Fruit fly (Drosophila melanogaster) whole organism, embryonic: ENCODE results near the gene MYPT-75D.
A peak's percentile ranks its signal among the peaks of the same experiment; 100 is the strongest.

Experiments used
- BtbVII ChIP-seq: fragments of 200-800 bp; sonication (Bioruptor generic); optimal IDR thresholded peaks from 3 replicates; lab custom pipeline; 2017; ENCODE audit warnings: missing biosample characterization, mild to moderate bottlenecking, missing genetic modification characterization
- CG10654 ChIP-seq: fragments of 200-800 bp; sonication (Bioruptor generic); optimal IDR thresholded peaks from 2 replicates; lab custom pipeline; 2016; ENCODE audit warnings: missing biosample characterization, missing genetic modification characterization
- CG10959 ChIP-seq: fragments of 200-800 bp; sonication (Bioruptor generic); IDR thresholded peaks from 2 replicates; pipeline ENCODE4 v1.3.6; 2022; ENCODE audit warnings: missing biosample characterization, missing genetic modification characterization
- CG12104 ChIP-seq: fragments of 200-800 bp; sonication (Bioruptor generic); optimal IDR thresholded peaks from 3 replicates; lab custom pipeline; 2016; ENCODE audit warnings: missing biosample characterization, missing genetic modification characterization
- CG17829 ChIP-seq: fragments of 200-800 bp; optimal IDR thresholded peaks from 2 replicates; lab custom pipeline; 2019; ENCODE audit warnings: missing biosample characterization, mild to moderate bottlenecking, missing genetic modification characterization, moderate library complexity
- CG1792 ChIP-seq: fragments of 200-800 bp; sonication (Bioruptor generic); optimal IDR thresholded peaks from 2 replicates; lab custom pipeline; 2016; ENCODE audit warnings: missing biosample characterization, missing genetic modification characterization
- CG2875 ChIP-seq: fragments of 200-800 bp; sonication (Bioruptor generic); optimal IDR thresholded peaks from 2 replicates; lab custom pipeline; 2017; ENCODE audit warnings: missing biosample characterization, mild to moderate bottlenecking, missing genetic modification characterization, missing genetic modification reagents
- CG32767 ChIP-seq: fragments of 200-800 bp; sonication (Bioruptor generic); IDR thresholded peaks from 2 replicates; pipeline ENCODE4 v1.3.6; 2022; ENCODE audit warnings: missing biosample characterization, missing genetic modification characterization
- CG3281 ChIP-seq: fragments of 200-800 bp; sonication (Bioruptor generic); optimal IDR thresholded peaks from 3 replicates; lab custom pipeline; 2017; ENCODE audit warnings: missing biosample characterization, mild to moderate bottlenecking, missing genetic modification characterization
- CG3847 ChIP-seq: fragments of 200-800 bp; sonication (Bioruptor generic); IDR thresholded peaks from 2 replicates; pipeline ENCODE4 v1.3.6; 2022; ENCODE audit warnings: missing biosample characterization, missing genetic modification characterization
- CG42726 ChIP-seq: fragments of 200-800 bp; sonication (Bioruptor generic); IDR thresholded peaks from 2 replicates; pipeline ENCODE4 v1.3.6; 2022; ENCODE audit warnings: missing biosample characterization, missing genetic modification characterization; ENCODE audit not compliant: partially characterized antibody
- CG43689 ChIP-seq: fragments of 200-800 bp; sonication (Bioruptor generic); IDR thresholded peaks from 2 replicates; pipeline ENCODE4 v1.3.6; 2022; ENCODE audit warnings: missing biosample characterization, missing genetic modification characterization
- CG4424 ChIP-seq: fragments of 200-800 bp; sonication (Bioruptor generic); optimal IDR thresholded peaks from 3 replicates; lab custom pipeline; 2016; ENCODE audit warnings: missing biosample characterization, missing genetic modification characterization
- CG4820 ChIP-seq: fragments of 200-800 bp; sonication (Bioruptor generic); optimal IDR thresholded peaks from 3 replicates; lab custom pipeline; 2016; ENCODE audit warnings: missing biosample characterization, missing genetic modification characterization
- CG6689 ChIP-seq: fragments of 200-800 bp; sonication (Bioruptor generic); IDR thresholded peaks from 2 replicates; pipeline ENCODE4 v1.3.6; 2022; ENCODE audit warnings: missing biosample characterization, missing genetic modification characterization
- CG7987 ChIP-seq: fragments of 200-800 bp; sonication (Bioruptor generic); optimal IDR thresholded peaks from 2 replicates; lab custom pipeline; 2018; ENCODE audit warnings: missing biosample characterization, mild to moderate bottlenecking, missing genetic modification characterization, moderate library complexity
- CG8924 ChIP-seq: fragments of 200-800 bp; optimal IDR thresholded peaks from 3 replicates; lab custom pipeline; 2019; ENCODE audit warnings: missing biosample characterization, mild to moderate bottlenecking, missing genetic modification characterization, moderate library complexity
- CG9727 ChIP-seq: fragments of 200-800 bp; sonication (Bioruptor generic); optimal IDR thresholded peaks from 3 replicates; lab custom pipeline; 2017; ENCODE audit warnings: missing biosample characterization, mild to moderate bottlenecking, missing genetic modification characterization
- CG9932 ChIP-seq: fragments of 200-800 bp; sonication (Bioruptor generic); IDR thresholded peaks from 2 replicates; pipeline ENCODE4 v1.3.6; 2022; ENCODE audit warnings: missing biosample characterization, missing genetic modification characterization
- CkIIα-i1 ChIP-seq: fragments of 200-800 bp; sonication (Bioruptor generic); IDR thresholded peaks from 2 replicates; pipeline ENCODE4 v1.3.6; 2022; ENCODE audit warnings: missing biosample characterization, missing genetic modification characterization
- CoRest ChIP-seq: fragments of 200-800 bp; sonication (Bioruptor generic); optimal IDR thresholded peaks from 3 replicates; lab custom pipeline; 2018; ENCODE audit warnings: missing biosample characterization, mild to moderate bottlenecking, missing genetic modification characterization, moderate library complexity
- Dad ChIP-seq: fragments of 200-800 bp; sonication (Bioruptor generic); optimal IDR thresholded peaks from 3 replicates; lab custom pipeline; 2016; ENCODE audit warnings: missing biosample characterization, missing genetic modification characterization
- Elba2 ChIP-seq: fragments of 200-800 bp; sonication (Bioruptor generic); optimal IDR thresholded peaks from 3 replicates; lab custom pipeline; 2016; ENCODE audit warnings: missing biosample characterization, missing genetic modification characterization
- Ets97D ChIP-seq: fragments of 200-800 bp; sonication (Bioruptor generic); optimal IDR thresholded peaks from 3 replicates; lab custom pipeline; 2016; ENCODE audit warnings: missing biosample characterization, missing genetic modification characterization
- Kr ChIP-seq: fragments of 200-800 bp; sonication (Bioruptor generic); optimal IDR thresholded peaks from 2 replicates; lab custom pipeline; 2017; ENCODE audit warnings: missing biosample characterization, mild to moderate bottlenecking, missing genetic modification characterization
- Tbp ChIP-seq: fragments of >200 bp; optimal IDR thresholded peaks from 2 replicates; lab custom pipeline; 2018; ENCODE audit warnings: missing biosample characterization, missing genetic modification characterization
- Xrp1 ChIP-seq: fragments of 200-800 bp; sonication (Bioruptor generic); IDR thresholded peaks from 2 replicates; pipeline ENCODE4 v1.3.6; 2022; ENCODE audit warnings: missing biosample characterization, missing genetic modification characterization
- ac ChIP-seq: fragments of 200-800 bp; sonication (Bioruptor generic); optimal IDR thresholded peaks from 3 replicates; lab custom pipeline; 2017; ENCODE audit warnings: missing biosample characterization, mild to moderate bottlenecking, missing genetic modification characterization
- cg ChIP-seq: fragments of 200-800 bp; sonication (Bioruptor generic); optimal IDR thresholded peaks from 3 replicates; lab custom pipeline; 2019; ENCODE audit warnings: missing biosample characterization, mild to moderate bottlenecking, missing genetic modification characterization, moderate library complexity
- ci ChIP-seq: fragments of 200-800 bp; sonication (Bioruptor generic); IDR thresholded peaks from 3 replicates; pipeline ENCODE4 v1.3.6; 2022; ENCODE audit warnings: missing biosample characterization, missing genetic modification characterization
- dm ChIP-seq: fragments of 200-800 bp; sonication (Bioruptor generic); optimal IDR thresholded peaks from 3 replicates; lab custom pipeline; 2016; ENCODE audit warnings: missing biosample characterization, missing genetic modification characterization
- fd102C ChIP-seq: fragments of 200-800 bp; sonication (Bioruptor generic); optimal IDR thresholded peaks from 2 replicates; lab custom pipeline; 2018; ENCODE audit warnings: missing biosample characterization, mild to moderate bottlenecking, missing genetic modification characterization, moderate library complexity
- fu2 ChIP-seq: fragments of 200-800 bp; sonication (Bioruptor generic); optimal IDR thresholded peaks from 2 replicates; lab custom pipeline; 2016; ENCODE audit warnings: missing biosample characterization, missing genetic modification characterization
- gt ChIP-seq: fragments of 200-800 bp; sonication (Bioruptor generic); IDR thresholded peaks from 2 replicates; pipeline ENCODE4 v1.3.6; 2022; ENCODE audit warnings: missing biosample characterization, missing genetic modification characterization
- ken ChIP-seq: fragments of 200-800 bp; sonication (Bioruptor generic); IDR thresholded peaks from 3 replicates; pipeline ENCODE4 v1.3.6; 2022; ENCODE audit warnings: missing biosample characterization, missing genetic modification characterization
- nerfin-1 ChIP-seq: fragments of 200-800 bp; sonication (Bioruptor generic); optimal IDR thresholded peaks from 3 replicates; lab custom pipeline; 2019; ENCODE audit warnings: missing biosample characterization, mild to moderate bottlenecking, missing genetic modification characterization, moderate library complexity
- pfk ChIP-seq: fragments of 200-800 bp; sonication (Bioruptor generic); optimal IDR thresholded peaks from 2 replicates; lab custom pipeline; 2018; ENCODE audit warnings: missing biosample characterization, mild to moderate bottlenecking, missing genetic modification characterization, moderate library complexity
- phol ChIP-seq: fragments of 200-800 bp; sonication (Bioruptor generic); optimal IDR thresholded peaks from 3 replicates; lab custom pipeline; 2018; ENCODE audit warnings: missing biosample characterization, mild to moderate bottlenecking, missing genetic modification characterization, moderate library complexity
- pita ChIP-seq: fragments of 200-800 bp; sonication (Bioruptor generic); optimal IDR thresholded peaks from 2 replicates; lab custom pipeline; 2017; ENCODE audit warnings: missing biosample characterization, mild to moderate bottlenecking, missing genetic modification characterization
- ro ChIP-seq: fragments of 200-800 bp; sonication (Bioruptor generic); IDR thresholded peaks from 2 replicates; pipeline ENCODE4 v1.3.6; 2022; ENCODE audit warnings: missing biosample characterization, missing genetic modification characterization
- sc ChIP-seq, 3 experiments: fragments of >200 bp in 2 of 3; fragments of 200-800 bp in 1 of 3; sonication (Bioruptor generic) in 1 of 3; optimal IDR thresholded peaks; 2 replicates in 2 of 3; 3 replicates in 1 of 3; lab custom pipeline; 2017; ENCODE audit warnings: mild to moderate bottlenecking in 1 of 3, missing biosample characterization in 1 of 3, missing genetic modification characterization in 1 of 3, missing genetic modification reagents in 1 of 3
- shn ChIP-seq: fragments of 200-800 bp; sonication (Bioruptor generic); optimal IDR thresholded peaks from 3 replicates; lab custom pipeline; 2016; ENCODE audit warnings: missing biosample characterization, missing genetic modification characterization
- so ChIP-seq: fragments of 200-800 bp; sonication (Bioruptor generic); IDR thresholded peaks from 3 replicates; pipeline ENCODE4 v1.3.6; 2022; ENCODE audit warnings: missing biosample characterization, missing genetic modification characterization
- sqz ChIP-seq: fragments of 200-800 bp; sonication (Bioruptor generic); optimal IDR thresholded peaks from 3 replicates; lab custom pipeline; 2018; ENCODE audit warnings: missing biosample characterization, mild to moderate bottlenecking, missing genetic modification characterization
- sr ChIP-seq: fragments of 200-800 bp; sonication (Bioruptor generic); IDR thresholded peaks from 3 replicates; pipeline ENCODE4 v1.3.6; 2022; ENCODE audit warnings: missing biosample characterization, missing genetic modification characterization
- ssp ChIP-seq: fragments of 200-800 bp; sonication (Bioruptor generic); IDR thresholded peaks from 2 replicates; pipeline ENCODE4 v1.3.6; 2022; ENCODE audit warnings: missing biosample characterization, missing genetic modification characterization
- tgo ChIP-seq: fragments of 200-800 bp; sonication (Bioruptor generic); IDR thresholded peaks from 3 replicates; pipeline ENCODE4 v1.3.6; 2022; ENCODE audit warnings: missing biosample characterization, missing genetic modification characterization
- twi ChIP-seq: fragments of 200-800 bp; optimal IDR thresholded peaks from 2 replicates; lab custom pipeline; 2019; ENCODE audit warnings: missing biosample characterization, mild to moderate bottlenecking, missing genetic modification characterization, moderate library complexity
- zen2 ChIP-seq: fragments of 200-800 bp; sonication (Bioruptor generic); IDR thresholded peaks from 3 replicates; pipeline ENCODE4 v1.3.6; 2022; ENCODE audit warnings: missing biosample characterization, missing genetic modification characterization; ENCODE audit not compliant: partially characterized antibody

The MYPT-75D gene

dm6 chr3L:18640584-18641527, 15.1 kb downstream of the MYPT-75D start (continued):
- peak; percentile 79 for TF ChIP-seq Ets97D (GFP tag; lab: Kevin White, UChicago)
- peak; percentile 91 for TF ChIP-seq CG9727 (GFP tag; lab: Kevin White, UChicago)
- TF ChIP-seq CG10654 (GFP tag; lab: Kevin White, UChicago): peak; percentile 78
- peak; percentile 53 for TF ChIP-seq CG2875 (GFP tag; lab: Kevin White, UChicago)
- peak; percentile 93 for TF ChIP-seq CG6689 (GFP tag; lab: Robert Waterston, UW)
- peak; percentile 98 for TF ChIP-seq tgo (GFP tag; lab: Robert Waterston, UW)
- peak; percentile 88 for TF ChIP-seq gt (GFP tag; lab: Robert Waterston, UW)
- no peak for TF ChIP-seq zen2 (GFP tag; lab: Robert Waterston, UW)
- peak; percentile 95 for TF ChIP-seq Xrp1
- peak; percentile 91 for TF ChIP-seq CG1792 (GFP tag; lab: Kevin White, UChicago)
- TF ChIP-seq ro: peak; percentile 94
- TF ChIP-seq fu2: peak; percentile 95
- no peak for TF ChIP-seq cg
- TF ChIP-seq Elba2: no peak
- TF ChIP-seq CG32767 (GFP tag; lab: Robert Waterston, UW): peak; percentile 91
- TF ChIP-seq twi: peak; percentile 44
- TF ChIP-seq CG7987 (GFP tag; lab: Kevin White, UChicago): peak; percentile 65
- peak; percentile 98 for TF ChIP-seq ci (GFP tag; lab: Robert Waterston, UW)
- peak; percentile 99 for TF ChIP-seq CG9932 (GFP tag; lab: Robert Waterston, UW)
- TF ChIP-seq Tbp (GFP tag; lab: Kevin White, UChicago): no peak
- peak; percentile 88 for TF ChIP-seq CG4424 (GFP tag; lab: Kevin White, UChicago)
- peak; percentile 91 for TF ChIP-seq CG3281
- peak; percentile 54; the same call in 1 of the 2 replicates for TF ChIP-seq CG42726 (GFP tag; lab: Robert Waterston, UW)
- TF ChIP-seq Dad: peak; percentile 79
- TF ChIP-seq ac (GFP tag; lab: Kevin White, UChicago): peak; percentile 53
- peak; percentile 91 for TF ChIP-seq shn (GFP tag; lab: Kevin White, UChicago)
- TF ChIP-seq pfk (GFP tag; lab: Kevin White, UChicago): no peak
- peak; percentile 83 for TF ChIP-seq CG12104
- TF ChIP-seq Kr (GFP tag; lab: Kevin White, UChicago): no peak
- no peak for TF ChIP-seq sc (optimal IDR thresholded peaks at IDR 0.05; lab: Kevin White, UChicago)
- TF ChIP-seq sc (GFP tag; optimal IDR thresholded peaks at IDR 0.05; lab: Kevin White, UChicago): peak; percentile 63
- TF ChIP-seq CG4820 (GFP tag; lab: Kevin White, UChicago): peak; percentile 90
- TF ChIP-seq CG17829 (tag; lab: Kevin White, UChicago): peak; percentile 82
- peak; percentile 98 for TF ChIP-seq CG3847
- TF ChIP-seq dm: peak; percentile 83
- TF ChIP-seq ssp: peak; percentile 90
- peak; percentile 89 for TF ChIP-seq sr (GFP tag; lab: Robert Waterston, UW)
- TF ChIP-seq CkIIα-i1 (GFP tag; lab: Robert Waterston, UW): peak; percentile 90
- peak; percentile 80 for TF ChIP-seq nerfin-1
- peak; percentile 70 for TF ChIP-seq CG8924 (tag; lab: Kevin White, UChicago)
- peak; percentile 95 for TF ChIP-seq so (GFP tag; lab: Robert Waterston, UW)
- TF ChIP-seq sqz (GFP tag; lab: Kevin White, UChicago): peak; percentile 74
- TF ChIP-seq ken: peak; percentile 92
- no peak for TF ChIP-seq fd102C
- TF ChIP-seq CG43689 (GFP tag; lab: Robert Waterston, UW): peak; percentile 91
- TF ChIP-seq CoRest (tag; lab: Kevin White, UChicago): peak; percentile 93
- TF ChIP-seq BtbVII (GFP tag; lab: Kevin White, UChicago): peak; percentile 88
- peak; percentile 91 for TF ChIP-seq CG10959
- no peak for TF ChIP-seq pita (GFP tag; lab: Kevin White, UChicago)
- TF ChIP-seq phol (tag; lab: Kevin White, UChicago): peak; percentile 88
